Worm (Caenorhabditis elegans) whole organism, young adult: ENCODE data around the gene R07E5.19.
"Not testable (repeated sequence)": the region's sequence is repeated elsewhere in the genome, so short reads cannot be mapped to it uniquely, and the experiment has no call there.

Experiments used
- C06A6.2 ChIP-seq: fragments of 200-800 bp; sonication (Bioruptor generic); conservative IDR thresholded peaks from 2 replicates; pipeline ENCODE4 v1.3.6; 2022; ENCODE audit warnings: missing genetic modification characterization, missing compliant biosample characterization
- F10E7.11 ChIP-seq: sonication (generic microtip); optimal IDR thresholded peaks from 2 replicates; lab custom pipeline; 2017; ENCODE audit warnings: mild to moderate bottlenecking, missing genetic modification characterization, moderate library complexity, missing compliant biosample characterization
- F55B11.4 ChIP-seq: sonication (generic microtip); optimal IDR thresholded peaks from 2 replicates; lab custom pipeline; 2016; ENCODE audit warnings: missing compliant biosample characterization, missing genetic modification characterization, borderline replicate concordance; ENCODE audit not compliant: insufficient read depth
- K12H6.12 ChIP-seq: fragments of 200-800 bp; sonication (Bioruptor generic); optimal IDR thresholded peaks from 2 replicates; lab custom pipeline; 2018; ENCODE audit warnings: mild to moderate bottlenecking, missing genetic modification characterization, missing compliant biosample characterization
- Y53F4B.3 ChIP-seq: fragments of 200-800 bp; sonication (Bioruptor generic); IDR thresholded peaks from 2 replicates; pipeline ENCODE4 v1.3.6; 2022; ENCODE audit warnings: missing genetic modification reagents, missing genetic modification characterization, missing compliant biosample characterization
- ZK185.1 ChIP-seq: sonication (generic microtip); optimal IDR thresholded peaks from 2 replicates; lab custom pipeline; 2016; ENCODE audit warnings: mild to moderate bottlenecking, missing genetic modification characterization, missing compliant biosample characterization; ENCODE audit not compliant: poor library complexity, severe bottlenecking
- ama-1 ChIP-seq, 3 experiments: fragments of 150-350 bp in 1 of 3; sonication (generic microtip) in 2 of 3; optimal IDR thresholded peaks; 2 replicates each; lab custom pipeline; 2014 to 2018; ENCODE audit warnings: missing biosample characterization in 2 of 3, missing genetic modification characterization in 2 of 3, missing genetic modification reagents in 2 of 3
- ccch-3 ChIP-seq: fragments of 200-800 bp; sonication (Bioruptor generic); optimal IDR thresholded peaks from 2 replicates; lab custom pipeline; 2018; ENCODE audit warnings: mild to moderate bottlenecking, missing genetic modification characterization, missing compliant biosample characterization
- cebp-2 ChIP-seq: fragments of 200-800 bp; sonication (Bioruptor generic); IDR thresholded peaks from 2 replicates; pipeline ENCODE4 v1.3.6; 2022; ENCODE audit warnings: missing genetic modification characterization, missing compliant biosample characterization
- ceh-79 ChIP-seq: sonication (generic microtip); optimal IDR thresholded peaks from 2 replicates; lab custom pipeline; 2017; ENCODE audit warnings: mild to moderate bottlenecking, missing genetic modification characterization, missing compliant biosample characterization
- dox-1 ChIP-seq: fragments of 200-800 bp; sonication (Bioruptor generic); IDR thresholded peaks from 2 replicates; pipeline ENCODE4 v1.3.6; 2022; ENCODE audit warnings: missing genetic modification reagents, missing genetic modification characterization, missing compliant biosample characterization
- nhr-179 ChIP-seq: sonication (generic microtip); optimal IDR thresholded peaks from 2 replicates; lab custom pipeline; 2016; ENCODE audit warnings: mild to moderate bottlenecking, missing genetic modification characterization, missing compliant biosample characterization
- snpc-4 ChIP-seq, 5 experiments: fragments of 150-350 bp in 1 of 5; sonication (generic microtip) in 4 of 5; optimal IDR thresholded peaks; 2 replicates each; lab custom pipeline; 2014 to 2018; ENCODE audit warnings: missing genetic modification characterization in 5 of 5, missing biosample characterization in 3 of 5, antibody characterized with exemption in 2 of 5, mild to moderate bottlenecking in 2 of 5, missing compliant biosample characterization in 2 of 5, missing genotype in 2 of 5, moderate library complexity in 2 of 5, missing genetic modification reagents in 1 of 5
- ztf-18 ChIP-seq: sonication (generic microtip); optimal IDR thresholded peaks from 2 replicates; lab custom pipeline; 2016; ENCODE audit warnings: missing genotype, mild to moderate bottlenecking, missing genetic modification characterization, missing compliant biosample characterization

- TF ChIP-seq ZK185.1 (tag; lab: Kevin White, UChicago) (peak; percentile 38), ztf-18 (tag; lab: Kevin White, UChicago) (peak; percentile 34), dox-1 (GFP tag; lab: Robert Waterston, UW) (peak; percentile 64), ceh-79 (peak; percentile 56), snpc-4 (GFP tag; optimal IDR thresholded peaks at IDR 0.05; lab: Kevin White, UChicago) (peak; percentile 92), snpc-4 (tag; optimal IDR thresholded peaks at IDR 0.05; lab: Kevin White, UChicago) (peak; percentile 94 to 99 (median 96)), C06A6.2 (GFP tag; lab: Robert Waterston, UW) (peak; percentile 46; the same call in 1 of the 2 replicates)
- not testable (repeated sequence) for TF ChIP-seq ama-1 (optimal IDR thresholded peaks at IDR 0.05; lab: Kevin White, UChicago); ama-1 (GFP tag; optimal IDR thresholded peaks at IDR 0.05; lab: Kevin White, UChicago); F10E7.11 (tag; lab: Kevin White, UChicago); cebp-2 (GFP tag; lab: Robert Waterston, UW); nhr-179 (tag; lab: Kevin White, UChicago); F55B11.4; Y53F4B.3 (GFP tag; lab: Robert Waterston, UW); ccch-3 (GFP tag; lab: Kevin White, UChicago); K12H6.12 (tag; lab: Kevin White, UChicago)
Observed at ce11 chrIII:4414041-4414440, 3.8 kb downstream of the R07E5.19 start.
